Worm (Caenorhabditis elegans) whole organism, midembryonic: ENCODE results near the gene ZC443.7.

Experiments
- T22C8.4 ChIP-seq: fragments of 200-800 bp; sonication (Bioruptor generic); IDR thresholded peaks from 2 replicates; pipeline ENCODE4 v1.3.6; 2022; ENCODE audit warnings: missing genetic modification characterization, missing compliant biosample characterization
- flt-1 ChIP-seq: fragments of 200-800 bp; sonication (Bioruptor generic); IDR thresholded peaks from 2 replicates; pipeline ENCODE4 v1.3.6; 2022; ENCODE audit warnings: missing genetic modification characterization, missing compliant biosample characterization
- klf-2 ChIP-seq: fragments of 200-800 bp; sonication (Bioruptor generic); conservative IDR thresholded peaks from 2 replicates; pipeline ENCODE4 v1.3.6; 2022; ENCODE audit warnings: missing genetic modification reagents, missing genetic modification characterization, missing compliant biosample characterization
- ztf-23 ChIP-seq: fragments of 200-800 bp; sonication (Bioruptor generic); IDR thresholded peaks from 2 replicates; pipeline ENCODE4 v1.3.6; 2022; ENCODE audit warnings: missing genetic modification reagents, missing genetic modification characterization, missing compliant biosample characterization
- ztf-29 ChIP-seq: fragments of 200-800 bp; sonication (Bioruptor generic); IDR thresholded peaks from 2 replicates; pipeline ENCODE4 v1.3.6; 2022; ENCODE audit warnings: missing genetic modification reagents, missing genetic modification characterization, missing compliant biosample characterization

ce11 chrV:12811126-12811525 lies 4.8 kb downstream of the ZC443.7 start, which contains the start of gene ZC443.2:
- no peak for TF ChIP-seq flt-1 (GFP tag; lab: Robert Waterston, UW)
- TF ChIP-seq klf-2, result no peak
- no peak for TF ChIP-seq ztf-29
- no peak for TF ChIP-seq ztf-23 (GFP tag; lab: Robert Waterston, UW)
- TF ChIP-seq T22C8.4, result no peak
